Fruit fly (Drosophila melanogaster): ENCODE measurements around the gene Dic2.

Gene Dic2

dm6 chr3R:20546662-20547620 is 45.7 kb upstream of the Dic2 start:
- TF ChIP-seq bab1 (GFP tag; optimal IDR thresholded peaks at IDR 0.05) (no peak), cic (GFP tag; optimal IDR thresholded peaks at IDR 0.05) (peak; percentile 91), CG7101 (tag; optimal IDR thresholded peaks at IDR 0.05) (peak; percentile 18), CG1620 (GFP tag; optimal IDR thresholded peaks at IDR 0.05) (no peak), tj (GFP tag; optimal IDR thresholded peaks at IDR 0.05) (peak; percentile 95), Crg-1 (GFP tag; optimal IDR thresholded peaks at IDR 0.05) (no peak), ovo (GFP tag; optimal IDR thresholded peaks at IDR 0.05) (peak; percentile 47), CG12768 (GFP tag; optimal IDR thresholded peaks at IDR 0.05) (peak; percentile 71), CG11617 (GFP tag; optimal IDR thresholded peaks at IDR 0.05) (peak; percentile 11), cnc (optimal IDR thresholded peaks at IDR 0.05) (no peak), CG7045 (GFP tag; optimal IDR thresholded peaks at IDR 0.05) (no peak), toe (GFP tag; optimal IDR thresholded peaks at IDR 0.05) (peak; percentile 6), CG5204 (GFP tag; optimal IDR thresholded peaks at IDR 0.05) (no peak), CG14711 (tag; optimal IDR thresholded peaks at IDR 0.05) (peak; percentile 36), CG33017 (tag; optimal IDR thresholded peaks at IDR 0.05) (peak; percentile 9), Mnt (GFP tag; optimal IDR thresholded peaks at IDR 0.05) (peak; percentile 55), Hr96 (GFP tag; optimal IDR thresholded peaks at IDR 0.05) (no peak), kay (GFP tag; ENCODE audit: borderline replicate concordance) (no peak), pad (GFP tag; optimal IDR thresholded peaks at IDR 0.05) (no peak), Clk (GFP tag; optimal IDR thresholded peaks at IDR 0.05) (no peak)

dm6 chr3R:20545678-20546077 is 44.5 kb upstream of the Dic2 start:
- TF ChIP-seq CG7101 (tag; optimal IDR thresholded peaks at IDR 0.05) = peak; percentile 56
- TF ChIP-seq bab1 (GFP tag; optimal IDR thresholded peaks at IDR 0.05) = no peak
- TF ChIP-seq CG12768 (GFP tag; optimal IDR thresholded peaks at IDR 0.05) = peak; percentile 22
- TF ChIP-seq CG11617 (GFP tag; optimal IDR thresholded peaks at IDR 0.05) = no peak
- peak; percentile 68 for TF ChIP-seq CG7045 (GFP tag; optimal IDR thresholded peaks at IDR 0.05)
- peak; percentile 53 for TF ChIP-seq Hr96 (GFP tag; optimal IDR thresholded peaks at IDR 0.05)
- no peak for TF ChIP-seq CG14711 (tag; optimal IDR thresholded peaks at IDR 0.05)
- peak; percentile 35 for TF ChIP-seq CG33017 (tag; optimal IDR thresholded peaks at IDR 0.05)
- no peak for TF ChIP-seq cnc (optimal IDR thresholded peaks at IDR 0.05)
- no peak for TF ChIP-seq CG5204 (GFP tag; optimal IDR thresholded peaks at IDR 0.05)
- TF ChIP-seq cic (GFP tag; optimal IDR thresholded peaks at IDR 0.05) = peak; percentile 95
- no peak for TF ChIP-seq kay (GFP tag; ENCODE audit: borderline replicate concordance)
- TF ChIP-seq tj (GFP tag; optimal IDR thresholded peaks at IDR 0.05) = no peak
- peak; percentile 5 for TF ChIP-seq Crg-1 (GFP tag; optimal IDR thresholded peaks at IDR 0.05)
- peak; percentile 11 for TF ChIP-seq toe (GFP tag; optimal IDR thresholded peaks at IDR 0.05)
- peak; percentile 40 for TF ChIP-seq ovo (GFP tag; optimal IDR thresholded peaks at IDR 0.05)
- peak; percentile 41 for TF ChIP-seq Mnt (GFP tag; optimal IDR thresholded peaks at IDR 0.05)
- no peak for TF ChIP-seq CG1620 (GFP tag; optimal IDR thresholded peaks at IDR 0.05)
- TF ChIP-seq pad (GFP tag; optimal IDR thresholded peaks at IDR 0.05) = peak; percentile 27
- no peak for TF ChIP-seq Clk (GFP tag; optimal IDR thresholded peaks at IDR 0.05)

DNA sequence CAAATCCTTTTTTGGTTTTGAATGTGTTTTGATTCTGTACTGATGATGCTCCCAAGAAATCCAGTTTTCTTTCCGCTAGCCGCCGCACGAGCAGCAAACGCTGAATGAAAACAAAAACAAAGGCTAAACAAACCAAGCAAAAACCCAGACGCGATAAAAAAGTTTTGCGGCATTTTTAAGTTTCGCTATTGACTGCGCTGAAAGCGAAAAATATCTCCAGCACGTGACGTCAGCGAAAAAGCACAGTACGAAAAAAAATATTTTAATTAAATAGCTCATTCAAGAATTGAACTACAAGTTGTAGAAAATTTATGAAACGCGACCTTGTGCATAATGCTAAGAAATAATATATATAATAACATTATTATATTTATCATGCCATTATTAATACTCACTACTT is 43.7 kb upstream of the Dic2 start:
- no peak for TF ChIP-seq cnc (optimal IDR thresholded peaks at IDR 0.05)
- peak; percentile 66 for TF ChIP-seq tj (GFP tag; optimal IDR thresholded peaks at IDR 0.05)
- peak; percentile 87 for TF ChIP-seq kay (GFP tag; ENCODE audit: borderline replicate concordance)

dm6 chr3R:20543719-20544118 is 42.5 kb upstream of the Dic2 start:
- TF ChIP-seq tj (GFP tag; optimal IDR thresholded peaks at IDR 0.05) (peak; percentile 23), pad (GFP tag; optimal IDR thresholded peaks at IDR 0.05) (no peak), cic (GFP tag; optimal IDR thresholded peaks at IDR 0.05) (peak; percentile 31)

- TF ChIP-seq CG11617 (GFP tag; optimal IDR thresholded peaks at IDR 0.05) = no peak
- TF ChIP-seq toe (GFP tag; optimal IDR thresholded peaks at IDR 0.05) = no peak
- TF ChIP-seq Mnt (GFP tag; optimal IDR thresholded peaks at IDR 0.05) = no peak
- no peak for TF ChIP-seq kay (GFP tag; ENCODE audit: borderline replicate concordance)
- no peak for TF ChIP-seq tj (GFP tag; optimal IDR thresholded peaks at IDR 0.05)
- TF ChIP-seq cnc (optimal IDR thresholded peaks at IDR 0.05) = no peak
- TF ChIP-seq Crg-1 (GFP tag; optimal IDR thresholded peaks at IDR 0.05) = no peak
- no peak for TF ChIP-seq Hr96 (GFP tag; optimal IDR thresholded peaks at IDR 0.05)
- no peak for TF ChIP-seq Clk (GFP tag; optimal IDR thresholded peaks at IDR 0.05)
- no peak for TF ChIP-seq CG5204 (GFP tag; optimal IDR thresholded peaks at IDR 0.05)
These were observed 42.0 kb upstream of the Dic2 start for dm6 chr3R:20543220-20543619.

- TF ChIP-seq toe (GFP tag; optimal IDR thresholded peaks at IDR 0.05) (no peak), Mnt (GFP tag; optimal IDR thresholded peaks at IDR 0.05) (peak; percentile 36), CG7045 (GFP tag; optimal IDR thresholded peaks at IDR 0.05) (no peak), pad (GFP tag; optimal IDR thresholded peaks at IDR 0.05) (no peak), cic (GFP tag; optimal IDR thresholded peaks at IDR 0.05) (peak; percentile 8), CG7101 (tag; optimal IDR thresholded peaks at IDR 0.05) (peak; percentile 45), kay (GFP tag; ENCODE audit: borderline replicate concordance) (peak; percentile 4), bab1 (GFP tag; optimal IDR thresholded peaks at IDR 0.05) (no peak), CG12768 (GFP tag; optimal IDR thresholded peaks at IDR 0.05) (no peak), CG14711 (tag; optimal IDR thresholded peaks at IDR 0.05) (no peak), Clk (GFP tag; optimal IDR thresholded peaks at IDR 0.05) (no peak), CG5204 (GFP tag; optimal IDR thresholded peaks at IDR 0.05) (no peak), CG1620 (GFP tag; optimal IDR thresholded peaks at IDR 0.05) (no peak), CG11617 (GFP tag; optimal IDR thresholded peaks at IDR 0.05) (no peak), tj (GFP tag; optimal IDR thresholded peaks at IDR 0.05) (peak; percentile 84), Crg-1 (GFP tag; optimal IDR thresholded peaks at IDR 0.05) (peak; percentile 32), ovo (GFP tag; optimal IDR thresholded peaks at IDR 0.05) (peak; percentile 80), CG33017 (tag; optimal IDR thresholded peaks at IDR 0.05) (no peak), cnc (optimal IDR thresholded peaks at IDR 0.05) (no peak), Hr96 (GFP tag; optimal IDR thresholded peaks at IDR 0.05) (no peak)
These were observed 41.3 kb upstream of the Dic2 start for dm6 chr3R:20542283-20543144.
